Fruit fly (Drosophila melanogaster) whole organism, adult: ENCODE data around the gene Hasp.

Experiments used
- CG11617 ChIP-seq: fragments of 200-800 bp; sonication (Bioruptor generic); optimal IDR thresholded peaks from 2 replicates; lab custom pipeline; 2017; ENCODE audit warnings: mild to moderate bottlenecking, missing biosample characterization, missing genetic modification reagents, missing genetic modification characterization
- CG12768 ChIP-seq: fragments of 200-800 bp; sonication (Bioruptor generic); optimal IDR thresholded peaks from 2 replicates; lab custom pipeline; 2017; ENCODE audit warnings: missing biosample characterization, missing genetic modification characterization, mild to moderate bottlenecking, moderate library complexity, missing genetic modification reagents
- CG14711 ChIP-seq: fragments of 200-800 bp; sonication (Bioruptor generic); optimal IDR thresholded peaks from 2 replicates; lab custom pipeline; 2018; ENCODE audit warnings: missing biosample characterization, mild to moderate bottlenecking, missing genetic modification characterization, moderate library complexity
- CG1620 ChIP-seq: fragments of 200-800 bp; sonication (Bioruptor generic); optimal IDR thresholded peaks from 2 replicates; lab custom pipeline; 2016; ENCODE audit warnings: missing biosample characterization, missing genetic modification characterization
- CG33017 ChIP-seq: fragments of 200-800 bp; sonication (Bioruptor generic); optimal IDR thresholded peaks from 2 replicates; lab custom pipeline; 2018; ENCODE audit warnings: missing biosample characterization, mild to moderate bottlenecking, missing genetic modification characterization, moderate library complexity
- CG5204 ChIP-seq: fragments of 200-800 bp; sonication (Bioruptor generic); optimal IDR thresholded peaks from 2 replicates; lab custom pipeline; 2016; ENCODE audit warnings: missing biosample characterization, missing genetic modification characterization
- CG7045 ChIP-seq: fragments of 200-800 bp; sonication (Bioruptor generic); optimal IDR thresholded peaks from 2 replicates; lab custom pipeline; 2017; ENCODE audit warnings: missing biosample characterization, mild to moderate bottlenecking, missing genetic modification characterization
- CG7101 ChIP-seq: fragments of 200-800 bp; sonication (Bioruptor generic); optimal IDR thresholded peaks from 2 replicates; lab custom pipeline; 2018; ENCODE audit warnings: missing biosample characterization, mild to moderate bottlenecking, missing genetic modification characterization, moderate library complexity
- Clk ChIP-seq: fragments of 200-800 bp; sonication (Bioruptor generic); optimal IDR thresholded peaks from 2 replicates; lab custom pipeline; 2017; ENCODE audit warnings: missing biosample characterization, missing genetic modification characterization
- Crg-1 ChIP-seq: fragments of 200-800 bp; sonication (Bioruptor generic); optimal IDR thresholded peaks from 2 replicates; lab custom pipeline; 2016; ENCODE audit warnings: missing biosample characterization, missing genetic modification characterization
- Hr96 ChIP-seq: fragments of 200-800 bp; sonication (Bioruptor generic); optimal IDR thresholded peaks from 2 replicates; lab custom pipeline; 2016; ENCODE audit warnings: missing biosample characterization, missing genetic modification characterization
- Mnt ChIP-seq: fragments of 200-800 bp; sonication (Bioruptor generic); optimal IDR thresholded peaks from 2 replicates; lab custom pipeline; 2016; ENCODE audit warnings: missing biosample characterization, mild to moderate bottlenecking, missing genetic modification characterization
- bab1 ChIP-seq: fragments of 200-800 bp; sonication (Bioruptor generic); optimal IDR thresholded peaks from 3 replicates; lab custom pipeline; 2019; ENCODE audit warnings: missing biosample characterization, mild to moderate bottlenecking, missing genetic modification characterization, moderate library complexity
- cic ChIP-seq: fragments of 200-800 bp; sonication (Bioruptor generic); optimal IDR thresholded peaks from 2 replicates; lab custom pipeline; 2017; ENCODE audit warnings: missing biosample characterization, mild to moderate bottlenecking, missing genetic modification characterization, moderate library complexity
- cnc ChIP-seq, 2 experiments: fragments of >200 bp; optimal IDR thresholded peaks; 2 replicates each; lab custom pipeline; 2017
- kay ChIP-seq: fragments of 200-800 bp; sonication (Bioruptor generic); peaks from one replicate; lab custom pipeline; 2016; ENCODE audit warnings: missing biosample characterization, missing genetic modification characterization, borderline replicate concordance
- ovo ChIP-seq: fragments of 200-800 bp; sonication (Bioruptor generic); optimal IDR thresholded peaks from 2 replicates; lab custom pipeline; 2016; ENCODE audit warnings: missing biosample characterization, missing genetic modification characterization
- pad ChIP-seq: fragments of 200-800 bp; sonication (Bioruptor generic); optimal IDR thresholded peaks from 3 replicates; lab custom pipeline; 2017; ENCODE audit warnings: missing biosample characterization, missing genetic modification characterization, mild to moderate bottlenecking, moderate library complexity, missing genetic modification reagents
- tj ChIP-seq: fragments of 200-800 bp; sonication (Bioruptor generic); optimal IDR thresholded peaks from 3 replicates; lab custom pipeline; 2017; ENCODE audit warnings: missing biosample characterization, mild to moderate bottlenecking, missing genetic modification characterization, moderate library complexity
- toe ChIP-seq: fragments of 200-800 bp; sonication (Bioruptor generic); optimal IDR thresholded peaks from 2 replicates; lab custom pipeline; 2016; ENCODE audit warnings: missing biosample characterization, missing genetic modification characterization

The Hasp gene

dm6 chr2L:19518636-19519086 is 1.7 kb upstream of the Hasp start, which contains the start of gene CG10132:
Gene CG10132, plus strand, starts transcription at chr2L:19518824.
- no peak for TF ChIP-seq CG7045 (GFP tag; lab: Kevin White, UChicago)
- no peak for TF ChIP-seq CG11617
- no peak for TF ChIP-seq Mnt (GFP tag; lab: Kevin White, UChicago)
- TF ChIP-seq tj (GFP tag; lab: Kevin White, UChicago), result no peak
- no peak for TF ChIP-seq cnc (optimal IDR thresholded peaks at IDR 0.05; lab: Kevin White, UChicago)
- no peak for TF ChIP-seq Hr96
- no peak for TF ChIP-seq CG1620 (GFP tag; lab: Kevin White, UChicago)
- TF ChIP-seq CG5204 (GFP tag; lab: Kevin White, UChicago), result no peak
- no peak for TF ChIP-seq Clk (GFP tag; lab: Kevin White, UChicago)

- TF ChIP-seq cnc (optimal IDR thresholded peaks at IDR 0.05; lab: Kevin White, UChicago) (no peak), kay (GFP tag; lab: Kevin White, UChicago) (no peak), CG7101 (tag; lab: Kevin White, UChicago) (no peak), Crg-1 (GFP tag; lab: Kevin White, UChicago) (no peak), CG12768 (GFP tag; lab: Kevin White, UChicago) (no peak), Mnt (GFP tag; lab: Kevin White, UChicago) (no peak), CG14711 (no peak), toe (no peak), ovo (GFP tag; lab: Kevin White, UChicago) (no peak), tj (GFP tag; lab: Kevin White, UChicago) (no peak), cic (GFP tag; lab: Kevin White, UChicago) (no peak), Clk (GFP tag; lab: Kevin White, UChicago) (no peak), Hr96 (no peak), CG5204 (GFP tag; lab: Kevin White, UChicago) (no peak), pad (no peak), bab1 (GFP tag; lab: Kevin White, UChicago) (no peak), CG7045 (GFP tag; lab: Kevin White, UChicago) (no peak), CG33017 (no peak), CG11617 (no peak)
These were observed 942 bp downstream of the Hasp start for dm6 chr2L:19516062-19516461.

- TF ChIP-seq CG1620 (GFP tag; lab: Kevin White, UChicago) (no peak), ovo (GFP tag; lab: Kevin White, UChicago) (no peak), CG14711 (no peak), CG12768 (GFP tag; lab: Kevin White, UChicago) (no peak), bab1 (GFP tag; lab: Kevin White, UChicago) (no peak), CG33017 (no peak), toe (no peak), CG7045 (GFP tag; lab: Kevin White, UChicago) (no peak), CG7101 (tag; lab: Kevin White, UChicago) (no peak), Crg-1 (GFP tag; lab: Kevin White, UChicago) (no peak), CG5204 (GFP tag; lab: Kevin White, UChicago) (no peak), pad (no peak), cnc (optimal IDR thresholded peaks at IDR 0.05; lab: Kevin White, UChicago) (no peak), cic (GFP tag; lab: Kevin White, UChicago) (no peak), kay (GFP tag; lab: Kevin White, UChicago) (no peak)
These were observed 4.8 kb downstream of the Hasp start for dm6 chr2L:19512184-19512583.

DNA sequence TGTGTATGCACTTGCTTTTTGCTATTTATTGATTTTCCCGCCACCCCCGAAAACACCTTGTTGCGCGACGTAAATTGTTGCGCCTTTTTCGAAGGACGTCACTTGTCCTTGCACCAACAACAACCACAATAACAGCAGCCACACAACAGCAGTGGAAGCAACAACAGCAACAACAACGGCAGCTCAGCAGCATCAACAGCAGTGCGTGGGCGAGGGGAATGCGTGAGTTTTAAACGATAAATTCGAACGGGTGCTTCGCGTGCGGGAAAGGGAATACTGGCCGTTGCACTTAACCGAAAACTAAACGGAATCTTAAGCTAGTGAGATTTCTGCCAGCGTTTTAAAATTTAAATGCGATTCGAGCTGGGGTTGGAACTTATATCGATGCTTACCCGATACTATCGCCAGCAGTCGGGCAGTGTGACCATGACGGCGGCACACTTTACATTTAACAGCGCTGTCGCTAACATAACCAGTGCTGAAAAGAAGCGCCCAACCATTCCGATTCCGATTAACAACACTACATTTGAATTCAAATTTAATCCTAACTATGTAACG is 8.6 kb downstream of the Hasp start, which contains the start of gene cyst:
TSS of gene cyst (minus strand) at position 404 of the 558 bp plus-strand sequence.
- TF ChIP-seq CG11617 (peak; percentile 10), CG7101 (tag; lab: Kevin White, UChicago) (peak; percentile 53), CG5204 (GFP tag; lab: Kevin White, UChicago) (peak; percentile 29), cic (GFP tag; lab: Kevin White, UChicago) (peak; percentile 37), CG12768 (GFP tag; lab: Kevin White, UChicago) (no peak), Hr96 (peak; percentile 61), kay (GFP tag; lab: Kevin White, UChicago) (no peak), bab1 (GFP tag; lab: Kevin White, UChicago) (peak; percentile 44), toe (peak; percentile 42), Mnt (GFP tag; lab: Kevin White, UChicago) (peak; percentile 60), pad (peak; percentile 70), CG1620 (GFP tag; lab: Kevin White, UChicago) (peak; percentile 75), Clk (GFP tag; lab: Kevin White, UChicago) (no peak), CG14711 (peak; percentile 13), ovo (GFP tag; lab: Kevin White, UChicago) (peak; percentile 45), Crg-1 (GFP tag; lab: Kevin White, UChicago) (peak; percentile 74), tj (GFP tag; lab: Kevin White, UChicago) (peak; percentile 52), CG33017 (peak; percentile 3), CG7045 (GFP tag; lab: Kevin White, UChicago) (peak; percentile 6), cnc (optimal IDR thresholded peaks at IDR 0.05; lab: Kevin White, UChicago) (no peak)

dm6 chr2L:19506323-19506722 is 10.7 kb downstream of the Hasp start:
- no peak for TF ChIP-seq CG12768 (GFP tag; lab: Kevin White, UChicago)
- TF ChIP-seq CG7045 (GFP tag; lab: Kevin White, UChicago), result no peak

DNA sequence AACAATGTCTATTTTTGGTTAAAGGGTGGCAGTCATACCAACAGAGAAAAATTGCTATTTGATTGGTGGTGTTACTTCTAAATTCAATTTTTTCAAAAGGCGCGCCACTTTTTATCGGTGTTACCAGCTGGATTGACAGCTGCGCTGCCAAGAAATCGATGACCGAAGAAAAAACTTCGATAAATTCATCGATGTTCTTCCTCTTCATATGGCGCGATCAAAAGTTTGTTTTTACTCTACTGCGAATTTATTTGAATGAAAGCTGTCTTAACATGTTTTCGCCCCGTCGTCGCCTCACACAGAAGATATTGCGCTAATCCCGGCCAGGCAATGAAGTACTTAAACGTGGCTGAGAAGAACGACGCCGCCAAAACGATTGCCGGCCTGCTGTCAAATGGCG is 19.0 kb downstream of the Hasp start, which contains the start of gene Top3alpha:
TSS of gene Top3alpha (plus strand) at position 186 of the 400 bp plus-strand sequence.
- TF ChIP-seq ovo (GFP tag; lab: Kevin White, UChicago) (no peak), bab1 (GFP tag; lab: Kevin White, UChicago) (peak; percentile 29)
